Fruit fly (Drosophila melanogaster): ENCODE measurements around the gene Cpr72Ea.
A peak's percentile ranks its signal among the peaks of the same experiment; 100 is the strongest.

Cpr72Ea gene

DNA sequence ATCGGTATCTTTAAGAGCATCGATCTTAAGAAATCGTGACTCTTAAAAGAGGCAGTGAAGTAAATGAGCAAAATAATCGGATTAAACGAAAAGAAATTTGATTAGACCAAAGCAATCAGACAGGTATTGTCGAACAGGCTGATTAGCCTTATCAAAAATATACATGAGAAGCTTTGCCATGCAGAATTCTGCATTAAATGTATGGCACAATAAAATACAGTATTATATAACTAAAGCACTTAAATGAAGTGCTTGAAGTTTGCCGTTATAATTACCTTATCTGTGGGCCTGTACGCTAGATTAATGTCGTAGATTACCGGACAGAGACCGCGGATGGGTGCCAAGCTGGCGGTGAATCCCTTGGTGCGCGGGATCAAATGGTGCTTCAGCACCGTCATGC lies 20.7 kb downstream of the Cpr72Ea start:
- TF ChIP-seq CG5204 (GFP tag; optimal IDR thresholded peaks at IDR 0.05), result no peak
- TF ChIP-seq cnc (optimal IDR thresholded peaks at IDR 0.05), result no peak
- peak; percentile 50 for TF ChIP-seq kay (GFP tag; ENCODE audit: borderline replicate concordance)
- peak; percentile 44 for TF ChIP-seq ovo (GFP tag; optimal IDR thresholded peaks at IDR 0.05)
- TF ChIP-seq CG14711 (tag; optimal IDR thresholded peaks at IDR 0.05), result no peak
- TF ChIP-seq bab1 (GFP tag; optimal IDR thresholded peaks at IDR 0.05), result no peak
- no peak for TF ChIP-seq cic (GFP tag; optimal IDR thresholded peaks at IDR 0.05)
- no peak for TF ChIP-seq Mnt (GFP tag; optimal IDR thresholded peaks at IDR 0.05)
- TF ChIP-seq pad (GFP tag; optimal IDR thresholded peaks at IDR 0.05), result no peak
- no peak for TF ChIP-seq Clk (GFP tag; optimal IDR thresholded peaks at IDR 0.05)

DNA sequence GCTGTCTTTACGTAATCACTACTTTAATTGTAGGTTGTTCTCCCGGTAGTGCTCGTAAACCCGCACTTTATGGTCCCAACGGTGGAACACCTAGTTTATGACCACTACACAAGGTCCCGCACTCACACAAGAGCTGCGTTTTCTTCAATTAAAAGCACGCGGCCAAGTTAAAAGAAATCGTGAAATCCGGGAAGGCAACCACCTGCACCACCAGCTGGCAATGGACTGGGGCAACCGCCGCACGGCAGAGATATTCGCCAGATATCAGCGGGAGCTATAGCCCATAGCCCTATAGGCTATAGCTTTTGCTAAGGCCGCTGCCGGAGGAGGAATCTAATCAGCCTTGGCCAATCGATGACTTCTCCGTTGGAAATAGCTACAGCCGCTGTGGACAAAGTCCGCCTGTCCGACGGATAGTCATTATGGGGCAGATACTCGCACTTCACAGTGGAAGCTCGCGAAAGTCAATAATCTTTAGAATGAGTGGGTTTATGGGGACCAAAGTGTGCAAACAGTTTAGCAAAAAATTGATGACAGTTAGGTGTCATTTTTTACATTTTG lies 21.8 kb downstream of the Cpr72Ea start:
- peak; percentile 70 for TF ChIP-seq kay (GFP tag; ENCODE audit: borderline replicate concordance)
- TF ChIP-seq CG7045 (GFP tag; optimal IDR thresholded peaks at IDR 0.05), result no peak
- TF ChIP-seq Mnt (GFP tag; optimal IDR thresholded peaks at IDR 0.05), result peak; percentile 59
- no peak for TF ChIP-seq Crg-1 (GFP tag; optimal IDR thresholded peaks at IDR 0.05)
- TF ChIP-seq ovo (GFP tag; optimal IDR thresholded peaks at IDR 0.05), result no peak
- TF ChIP-seq CG12768 (GFP tag; optimal IDR thresholded peaks at IDR 0.05), result peak; percentile 39
- TF ChIP-seq Hr96 (GFP tag; optimal IDR thresholded peaks at IDR 0.05), result peak; percentile 27
- no peak for TF ChIP-seq CG33017 (tag; optimal IDR thresholded peaks at IDR 0.05)
- TF ChIP-seq cic (GFP tag; optimal IDR thresholded peaks at IDR 0.05), result peak; percentile 84
- TF ChIP-seq toe (GFP tag; optimal IDR thresholded peaks at IDR 0.05), result no peak

DNA sequence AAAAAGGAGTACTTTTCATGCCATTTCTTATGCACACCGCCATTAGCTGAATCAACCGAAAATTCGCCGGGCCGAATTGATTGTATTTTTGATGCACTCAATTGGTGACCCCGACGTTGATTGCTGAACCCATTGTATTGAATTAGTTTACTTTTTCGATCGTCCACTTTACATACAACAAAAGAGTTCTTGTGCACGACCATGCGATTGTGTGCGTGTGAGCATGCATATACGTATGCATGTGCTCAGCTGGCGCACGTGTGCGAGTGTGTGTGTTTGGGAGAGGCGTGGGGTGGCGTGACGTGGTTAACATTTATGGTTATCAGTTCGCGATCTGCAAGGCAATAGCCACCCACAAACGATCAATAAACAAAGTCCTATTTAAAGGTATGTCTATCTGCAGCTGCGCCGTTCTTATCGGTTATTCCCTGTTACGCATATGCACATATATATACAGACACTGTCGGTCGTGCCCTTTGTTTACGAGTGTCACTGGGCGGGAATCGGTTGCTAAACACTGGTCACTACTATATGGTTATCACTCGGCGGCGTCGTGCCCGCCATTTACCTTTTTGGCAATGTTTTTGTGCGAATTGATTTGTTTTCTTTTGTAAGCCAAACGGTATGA lies 23.0 kb downstream of the Cpr72Ea start:
- TF ChIP-seq CG14711 (tag; optimal IDR thresholded peaks at IDR 0.05), result no peak
- peak; percentile 86 for TF ChIP-seq bab1 (GFP tag; optimal IDR thresholded peaks at IDR 0.05)
- no peak for TF ChIP-seq cnc (optimal IDR thresholded peaks at IDR 0.05)
- TF ChIP-seq kay (GFP tag; ENCODE audit: borderline replicate concordance), result peak; percentile 89
- peak; percentile 24 for TF ChIP-seq tj (GFP tag; optimal IDR thresholded peaks at IDR 0.05)
- TF ChIP-seq CG7101 (tag; optimal IDR thresholded peaks at IDR 0.05), result peak; percentile 42
- TF ChIP-seq cic (GFP tag; optimal IDR thresholded peaks at IDR 0.05), result peak; percentile 93
- TF ChIP-seq CG33017 (tag; optimal IDR thresholded peaks at IDR 0.05), result peak; percentile 27
- TF ChIP-seq CG7045 (GFP tag; optimal IDR thresholded peaks at IDR 0.05), result peak; percentile 50
- TF ChIP-seq Hr96 (GFP tag; optimal IDR thresholded peaks at IDR 0.05), result no peak
- no peak for TF ChIP-seq Crg-1 (GFP tag; optimal IDR thresholded peaks at IDR 0.05)
- TF ChIP-seq Clk (GFP tag; optimal IDR thresholded peaks at IDR 0.05), result no peak
- peak; percentile 3 for TF ChIP-seq CG1620 (GFP tag; optimal IDR thresholded peaks at IDR 0.05)
- peak; percentile 96 for TF ChIP-seq Mnt (GFP tag; optimal IDR thresholded peaks at IDR 0.05)
- TF ChIP-seq pad (GFP tag; optimal IDR thresholded peaks at IDR 0.05), result peak; percentile 45
- TF ChIP-seq CG5204 (GFP tag; optimal IDR thresholded peaks at IDR 0.05), result no peak
- TF ChIP-seq ovo (GFP tag; optimal IDR thresholded peaks at IDR 0.05), result no peak
- no peak for TF ChIP-seq toe (GFP tag; optimal IDR thresholded peaks at IDR 0.05)
- no peak for TF ChIP-seq CG11617 (GFP tag; optimal IDR thresholded peaks at IDR 0.05)
- TF ChIP-seq CG12768 (GFP tag; optimal IDR thresholded peaks at IDR 0.05), result peak; percentile 54

DNA sequence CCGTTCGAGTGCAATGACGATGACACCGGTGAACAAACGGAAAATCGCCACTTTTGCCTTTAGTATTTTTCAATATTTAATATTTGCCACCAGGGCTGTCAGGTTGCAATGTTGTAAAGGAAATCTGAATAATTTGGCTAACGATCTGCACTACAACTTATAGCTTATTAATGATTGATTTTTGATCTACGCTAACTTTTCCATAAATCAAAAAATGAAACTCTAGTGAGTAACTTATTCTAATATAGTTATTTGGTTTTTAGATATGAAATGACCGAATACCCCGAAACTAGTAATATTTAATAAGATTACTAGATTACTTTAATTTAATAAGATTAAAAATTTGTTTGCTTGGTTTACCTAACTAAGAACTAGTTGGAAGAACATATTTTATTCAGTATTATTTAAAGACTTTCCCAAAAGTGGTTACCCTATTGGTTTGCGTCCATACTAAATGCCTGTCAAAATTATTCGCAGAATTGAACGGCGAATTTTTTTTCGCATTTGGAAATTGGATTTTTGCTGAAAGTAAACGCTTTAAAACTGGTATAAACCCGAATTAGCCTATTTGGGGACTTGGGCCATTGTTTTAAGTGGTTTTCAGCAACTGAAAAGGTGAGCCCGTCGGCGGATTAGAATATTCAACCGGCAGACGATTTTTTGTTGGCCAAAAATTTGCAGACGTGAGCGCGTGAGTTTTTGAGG lies 23.6 kb downstream of the Cpr72Ea start, which contains the start of the genes Agpat3 and RAF2:
TSS of gene Agpat3 (minus strand) at position 78 of the 705 bp plus-strand sequence.
TSS of gene RAF2 (plus strand) at position 448 of the 705 bp plus-strand sequence.
- TF ChIP-seq Crg-1 (GFP tag; optimal IDR thresholded peaks at IDR 0.05) (no peak), Hr96 (GFP tag; optimal IDR thresholded peaks at IDR 0.05) (peak; percentile 5), CG1620 (GFP tag; optimal IDR thresholded peaks at IDR 0.05) (no peak), CG5204 (GFP tag; optimal IDR thresholded peaks at IDR 0.05) (no peak), Clk (GFP tag; optimal IDR thresholded peaks at IDR 0.05) (no peak), cnc (optimal IDR thresholded peaks at IDR 0.05) (no peak), CG11617 (GFP tag; optimal IDR thresholded peaks at IDR 0.05) (peak; percentile 27), CG7101 (tag; optimal IDR thresholded peaks at IDR 0.05) (peak; percentile 7), toe (GFP tag; optimal IDR thresholded peaks at IDR 0.05) (peak; percentile 60), CG14711 (tag; optimal IDR thresholded peaks at IDR 0.05) (peak; percentile 86)

DNA sequence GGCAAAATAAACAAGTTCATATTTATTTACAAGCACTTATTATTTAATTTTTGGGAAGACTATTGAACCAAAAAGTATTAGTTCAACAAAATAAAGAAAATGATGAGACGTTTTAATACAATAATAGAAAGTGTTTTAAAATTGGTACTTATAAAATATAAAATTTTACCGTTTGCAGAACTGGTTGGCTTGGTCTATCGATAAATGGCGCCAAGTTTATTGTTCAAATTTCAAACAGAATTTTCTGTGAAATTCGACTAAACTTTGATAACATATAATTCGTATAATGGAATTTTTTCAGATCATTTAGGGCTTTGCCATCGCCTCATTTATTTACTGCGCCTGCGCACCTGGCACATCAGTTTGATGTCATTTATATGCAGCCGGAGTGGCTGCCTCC lies 28.4 kb downstream of the Cpr72Ea start:
- TF ChIP-seq ovo (GFP tag; optimal IDR thresholded peaks at IDR 0.05) (no peak), CG7045 (GFP tag; optimal IDR thresholded peaks at IDR 0.05) (no peak), kay (GFP tag; ENCODE audit: borderline replicate concordance) (peak; percentile 52)

DNA sequence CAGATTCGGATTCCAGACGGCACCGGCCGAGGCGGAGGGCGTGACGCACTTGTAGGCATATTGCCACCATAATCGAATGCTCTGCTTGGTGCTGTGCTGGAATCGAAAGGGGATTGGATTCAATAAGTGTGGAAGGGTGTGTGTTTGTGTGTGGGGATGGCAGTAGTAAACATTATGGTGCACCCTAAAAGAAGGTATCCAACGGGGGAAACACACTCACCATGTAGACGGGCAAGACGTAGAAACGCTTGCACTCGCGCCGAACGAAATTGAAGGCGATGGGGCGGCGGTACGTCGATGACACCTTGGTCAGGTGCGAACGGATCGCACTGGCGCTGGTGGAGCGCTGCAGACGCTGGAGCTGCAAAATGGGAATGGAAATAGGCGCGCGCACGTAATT lies 28.9 kb downstream of the Cpr72Ea start:
- TF ChIP-seq CG12768 (GFP tag; optimal IDR thresholded peaks at IDR 0.05) (no peak), Mnt (GFP tag; optimal IDR thresholded peaks at IDR 0.05) (no peak), CG7101 (tag; optimal IDR thresholded peaks at IDR 0.05) (no peak), CG14711 (tag; optimal IDR thresholded peaks at IDR 0.05) (no peak), toe (GFP tag; optimal IDR thresholded peaks at IDR 0.05) (no peak), Hr96 (GFP tag; optimal IDR thresholded peaks at IDR 0.05) (no peak), cic (GFP tag; optimal IDR thresholded peaks at IDR 0.05) (no peak), kay (GFP tag; ENCODE audit: borderline replicate concordance) (no peak), pad (GFP tag; optimal IDR thresholded peaks at IDR 0.05) (no peak), Crg-1 (GFP tag; optimal IDR thresholded peaks at IDR 0.05) (no peak), CG5204 (GFP tag; optimal IDR thresholded peaks at IDR 0.05) (no peak), CG11617 (GFP tag; optimal IDR thresholded peaks at IDR 0.05) (no peak)

All from whole organism, adult.